Worm (Caenorhabditis elegans) whole organism, L1 larva: ENCODE data around the gene F07G11.4.

Source experiments
- C04F5.9 ChIP-seq: sonication (generic microtip); optimal IDR thresholded peaks from 2 replicates; lab custom pipeline; 2016; ENCODE audit warnings: missing genetic modification characterization, missing compliant biosample characterization
- C34B4.2 ChIP-seq: sonication (generic microtip); optimal IDR thresholded peaks from 2 replicates; lab custom pipeline; 2017; ENCODE audit warnings: mild to moderate bottlenecking, missing genetic modification characterization, missing compliant biosample characterization
- F16B12.6 ChIP-seq: fragments of 150-350 bp; optimal IDR thresholded peaks from 2 replicates; lab custom pipeline; 2014; ENCODE audit warnings: missing biosample characterization, missing genetic modification characterization
- Y116A8C.19 ChIP-seq: sonication (generic microtip); optimal IDR thresholded peaks from 2 replicates; lab custom pipeline; 2016; ENCODE audit warnings: missing compliant biosample characterization, missing genetic modification characterization, borderline replicate concordance
- alr-1 ChIP-seq: fragments of 200-800 bp; sonication (Bioruptor generic); optimal IDR thresholded peaks from 2 replicates; lab custom pipeline; 2018; ENCODE audit warnings: borderline replicate concordance, mild to moderate bottlenecking, missing genetic modification characterization, missing compliant biosample characterization
- ama-1 ChIP-seq: fragments of 150-350 bp; optimal IDR thresholded peaks from 2 replicates; lab custom pipeline; 2014
- ceh-63 ChIP-seq: fragments of 200-800 bp; sonication (Bioruptor generic); optimal IDR thresholded peaks from 2 replicates; lab custom pipeline; 2018; ENCODE audit warnings: mild to moderate bottlenecking, missing genetic modification characterization, missing compliant biosample characterization
- ceh-90 ChIP-seq: sonication (generic microtip); optimal IDR thresholded peaks from 2 replicates; lab custom pipeline; 2016; ENCODE audit warnings: missing genetic modification characterization, missing compliant biosample characterization
- dpl-1 ChIP-seq, 3 experiments: fragments of 150-350 bp in 2 of 3; sonication (generic microtip) in 1 of 3; optimal IDR thresholded peaks; 2 replicates each; lab custom pipeline; 2014 to 2017; ENCODE audit warnings: missing biosample characterization in 3 of 3, missing genetic modification characterization in 3 of 3, missing genetic modification reagents in 3 of 3
- efl-1 ChIP-seq, 4 experiments: fragments of 150-350 bp; optimal IDR thresholded peaks in 3 of 4; peaks in 1 of 4; 1 replicate in 1 of 4; 2 replicates in 3 of 4; lab custom pipeline; 2014; ENCODE audit warnings: missing biosample characterization in 2 of 4, missing genetic modification characterization in 2 of 4, missing genetic modification reagents in 2 of 4
- elt-3 ChIP-seq, 6 experiments: fragments of 150-350 bp in 1 of 6; sonication (generic microtip); optimal IDR thresholded peaks; 2 replicates each; lab custom pipeline; 2017 to 2018; ENCODE audit warnings: missing biosample characterization in 6 of 6, missing genetic modification characterization in 6 of 6, inconsistent platforms in 1 of 6
- ets-5 ChIP-seq: fragments of 200-800 bp; sonication (Bioruptor generic); IDR thresholded peaks from 2 replicates; pipeline ENCODE4 v1.3.6; 2022; ENCODE audit warnings: missing genetic modification characterization, missing compliant biosample characterization
- fkh-10 ChIP-seq: sonication (generic microtip); optimal IDR thresholded peaks from 2 replicates; lab custom pipeline; 2017; ENCODE audit warnings: missing biosample characterization, missing genetic modification reagents, missing genetic modification characterization
- hlh-17 ChIP-seq: fragments of 200-800 bp; sonication (Bioruptor generic); optimal IDR thresholded peaks from 2 replicates; lab custom pipeline; 2018; ENCODE audit warnings: missing genetic modification characterization, mild to moderate bottlenecking, missing compliant biosample characterization, moderate library complexity, borderline replicate concordance
- lin-14 ChIP-seq: fragments of 200-800 bp; sonication (Bioruptor generic); optimal IDR thresholded peaks from 2 replicates; lab custom pipeline; 2018; ENCODE audit warnings: mild to moderate bottlenecking, missing genetic modification characterization, moderate library complexity, missing compliant biosample characterization
- lin-35 ChIP-seq, 2 experiments: fragments of 150-350 bp; optimal IDR thresholded peaks; 2 replicates each; lab custom pipeline; 2014; ENCODE audit warnings: missing biosample characterization in 2 of 2, missing genetic modification characterization in 2 of 2, missing genetic modification reagents in 2 of 2
- lsy-2 ChIP-seq, 2 experiments: fragments of 150-350 bp; optimal IDR thresholded peaks; 2 replicates each; lab custom pipeline; 2014; ENCODE audit warnings: missing biosample characterization in 2 of 2, missing genetic modification characterization in 2 of 2
- mab-9 ChIP-seq: fragments of 200-800 bp; sonication (Bioruptor generic); IDR thresholded peaks from 2 replicates; pipeline ENCODE4 v1.3.6; 2022; ENCODE audit warnings: missing genetic modification reagents, missing genetic modification characterization, missing compliant biosample characterization
- mdl-1 ChIP-seq, 2 experiments: fragments of 150-350 bp; optimal IDR thresholded peaks; 2 replicates each; lab custom pipeline; 2014 to 2017; ENCODE audit warnings: missing biosample characterization in 2 of 2, missing genetic modification characterization in 2 of 2, inconsistent platforms in 1 of 2
- mef-2 ChIP-seq: fragments of 150-350 bp; optimal IDR thresholded peaks from 2 replicates; lab custom pipeline; 2014; ENCODE audit warnings: missing biosample characterization, missing genetic modification characterization
- mep-1 ChIP-seq: fragments of 150-350 bp; optimal IDR thresholded peaks from 2 replicates; lab custom pipeline; 2014; ENCODE audit warnings: missing biosample characterization, missing genetic modification characterization
- nhr-12 ChIP-seq: sonication (generic microtip); optimal IDR thresholded peaks from 2 replicates; lab custom pipeline; 2017; ENCODE audit warnings: missing biosample characterization, missing genetic modification characterization
- nhr-19 ChIP-seq: fragments of 200-800 bp; sonication (Bioruptor generic); conservative IDR thresholded peaks from 2 replicates; pipeline ENCODE4 v1.3.6; 2022; ENCODE audit warnings: missing genetic modification characterization, missing compliant biosample characterization
- nhr-20 ChIP-seq: sonication (generic microtip); optimal IDR thresholded peaks from 2 replicates; lab custom pipeline; 2016; ENCODE audit warnings: mild to moderate bottlenecking, missing genetic modification characterization, missing compliant biosample characterization
- nhr-237 ChIP-seq: fragments of 150-350 bp; optimal IDR thresholded peaks from 2 replicates; lab custom pipeline; 2014; ENCODE audit warnings: missing biosample characterization, missing genetic modification characterization
- nhr-84 ChIP-seq: sonication (generic microtip); optimal IDR thresholded peaks from 2 replicates; lab custom pipeline; 2017; ENCODE audit warnings: missing biosample characterization, missing genetic modification characterization
- nhr-85 ChIP-seq: sonication (generic microtip); peaks from one replicate; lab custom pipeline; 2016; ENCODE audit warnings: missing genetic modification characterization, inconsistent platforms, missing compliant biosample characterization
- pag-3 ChIP-seq: sonication (generic microtip); optimal IDR thresholded peaks from 2 replicates; lab custom pipeline; 2017; ENCODE audit warnings: missing genetic modification characterization, mild to moderate bottlenecking, missing compliant biosample characterization, antibody characterized with exemption, borderline replicate concordance; ENCODE audit not compliant: insufficient read depth
- pax-3 ChIP-seq: fragments of 200-800 bp; sonication (Bioruptor generic); optimal IDR thresholded peaks from 2 replicates; lab custom pipeline; 2018; ENCODE audit warnings: mild to moderate bottlenecking, missing genetic modification characterization, moderate library complexity, missing compliant biosample characterization
- skn-1 ChIP-seq: fragments of 150-350 bp; optimal IDR thresholded peaks from 2 replicates; lab custom pipeline; 2014; ENCODE audit warnings: missing biosample characterization, missing genetic modification characterization
- snpc-4 ChIP-seq: fragments of 150-350 bp; optimal IDR thresholded peaks from 2 replicates; lab custom pipeline; 2014; ENCODE audit warnings: missing biosample characterization, missing genetic modification characterization
- snu-23 ChIP-seq: sonication (generic microtip); optimal IDR thresholded peaks from 2 replicates; lab custom pipeline; 2016; ENCODE audit warnings: missing genetic modification characterization, missing compliant biosample characterization
- sup-37 ChIP-seq: fragments of 200-800 bp; sonication (Bioruptor generic); optimal IDR thresholded peaks from 2 replicates; lab custom pipeline; 2018; ENCODE audit warnings: mild to moderate bottlenecking, missing genetic modification characterization, missing compliant biosample characterization
- tbx-2 ChIP-seq: sonication (generic microtip); optimal IDR thresholded peaks from 2 replicates; lab custom pipeline; 2016; ENCODE audit warnings: missing genetic modification characterization, missing compliant biosample characterization
- unc-62 ChIP-seq: fragments of 150-350 bp; optimal IDR thresholded peaks from 2 replicates; lab custom pipeline; 2014; ENCODE audit warnings: missing biosample characterization, missing genetic modification reagents, missing genetic modification characterization
- unc-98 ChIP-seq: fragments of 200-800 bp; sonication (Bioruptor generic); IDR thresholded peaks from 2 replicates; pipeline ENCODE4 v1.3.6; 2022; ENCODE audit warnings: missing genetic modification characterization, missing compliant biosample characterization
- vab-15 ChIP-seq: sonication (generic microtip); optimal IDR thresholded peaks from 2 replicates; lab custom pipeline; 2017; ENCODE audit warnings: missing genotype, mild to moderate bottlenecking, missing genetic modification characterization, missing compliant biosample characterization
- xbp-1 ChIP-seq: sonication (generic microtip); optimal IDR thresholded peaks from 2 replicates; lab custom pipeline; 2016; ENCODE audit warnings: missing genetic modification characterization, missing compliant biosample characterization
- zip-4 ChIP-seq: fragments of 200-800 bp; sonication (Bioruptor generic); optimal IDR thresholded peaks from 2 replicates; lab custom pipeline; 2018; ENCODE audit warnings: mild to moderate bottlenecking, missing genetic modification characterization, moderate library complexity, missing compliant biosample characterization
- ztf-11 ChIP-seq, 2 experiments: sonication (generic microtip); optimal IDR thresholded peaks; 2 replicates each; lab custom pipeline; 2016 to 2017; ENCODE audit warnings: missing genetic modification characterization in 2 of 2, missing biosample characterization in 1 of 2, missing compliant biosample characterization in 1 of 2

Gene F07G11.4

ce11 chrV:7297263-7297662, 2.1 kb upstream of the F07G11.4 start, which contains the start of gene srj-32:
srj-32 (minus strand) TSS chrV:7297363.
- TF ChIP-seq unc-62 (GFP tag; lab: Kevin White, UChicago) (no peak), mdl-1 (tag; optimal IDR thresholded peaks at IDR 0.05; lab: Kevin White, UChicago) (no peak), vab-15 (no peak), ztf-11 (tag; optimal IDR thresholded peaks at IDR 0.05; lab: Kevin White, UChicago) (no peak), nhr-19 (GFP tag; lab: Robert Waterston, UW) (no peak), nhr-84 (tag; lab: Kevin White, UChicago) (no peak), ets-5 (GFP tag; lab: Robert Waterston, UW) (no peak), C04F5.9 (tag; lab: Kevin White, UChicago) (no peak), efl-1 (optimal IDR thresholded peaks at IDR 0.05; lab: Kevin White, UChicago) (no peak), efl-1 (GFP tag; optimal IDR thresholded peaks at IDR 0.05 in 1 of 2; lab: Kevin White, UChicago) (no peak), xbp-1 (tag; lab: Kevin White, UChicago) (no peak), snpc-4 (tag; lab: Kevin White, UChicago) (no peak), Y116A8C.19 (no peak), mab-9 (GFP tag; lab: Robert Waterston, UW) (no peak)

- TF ChIP-seq mep-1 (no peak), ceh-63 (GFP tag; lab: Kevin White, UChicago) (no peak), C04F5.9 (tag; lab: Kevin White, UChicago) (no peak), ceh-90 (tag; lab: Kevin White, UChicago) (no peak), elt-3 (tag; optimal IDR thresholded peaks at IDR 0.05; lab: Kevin White, UChicago) (no peak), skn-1 (tag; lab: Kevin White, UChicago) (no peak), nhr-20 (tag; lab: Kevin White, UChicago) (no peak), nhr-12 (tag; lab: Kevin White, UChicago) (no peak), zip-4 (no peak), unc-98 (no peak), nhr-85 (no peak), hlh-17 (GFP tag; lab: Kevin White, UChicago) (no peak), nhr-19 (GFP tag; lab: Robert Waterston, UW) (no peak), C34B4.2 (tag; lab: Kevin White, UChicago) (no peak), ama-1 (lab: Kevin White, UChicago) (no peak)
- TF ChIP-seq, all 84 proteins: peak for 0
Observed at ce11 chrV:7288699-7289098, 6.5 kb downstream of the F07G11.4 start, which contains the start of gene C13A2.1. C13A2.1 (plus strand) TSS chrV:7288999.

ce11 chrV:7282037-7282436, 13.1 kb downstream of the F07G11.4 start, which contains the start of gene C13A2.3:
C13A2.3 (plus strand) TSS chrV:7282337.
- no peak for TF ChIP-seq pag-3 (tag; lab: Kevin White, UChicago)
- TF ChIP-seq pax-3 (tag; lab: Kevin White, UChicago) = no peak
- TF ChIP-seq ama-1 (lab: Kevin White, UChicago) = no peak
- TF ChIP-seq dpl-1 (GFP tag; optimal IDR thresholded peaks at IDR 0.05; lab: Kevin White, UChicago) = no peak
- TF ChIP-seq sup-37 (GFP tag; lab: Kevin White, UChicago) = no peak
- TF ChIP-seq lin-35 (GFP tag; optimal IDR thresholded peaks at IDR 0.05; lab: Kevin White, UChicago) = no peak
- TF ChIP-seq F16B12.6 (tag; lab: Kevin White, UChicago) = no peak
- TF ChIP-seq ceh-90 (tag; lab: Kevin White, UChicago) = no peak
- TF ChIP-seq lin-14 (GFP tag; lab: Kevin White, UChicago) = no peak
- TF ChIP-seq tbx-2 (tag; lab: Kevin White, UChicago) = no peak
- no peak for TF ChIP-seq nhr-237
- TF ChIP-seq alr-1 (tag; lab: Kevin White, UChicago) = no peak
- no peak for TF ChIP-seq ceh-63 (GFP tag; lab: Kevin White, UChicago)
- no peak for TF ChIP-seq zip-4
- TF ChIP-seq mef-2 (tag; lab: Kevin White, UChicago) = no peak
- no peak for TF ChIP-seq nhr-12 (tag; lab: Kevin White, UChicago)
- no peak for TF ChIP-seq snu-23 (GFP tag; lab: Kevin White, UChicago)
- TF ChIP-seq lsy-2 (tag; optimal IDR thresholded peaks at IDR 0.05; lab: Kevin White, UChicago) = no peak
- no peak for TF ChIP-seq fkh-10 (GFP tag; lab: Kevin White, UChicago)
